Fruit fly (Drosophila melanogaster) whole organism, embryonic: Measurements from ENCODE around the gene Hrb98DE.

Experiments
- BEAF-32 ChIP-seq: fragments of 200-800 bp; sonication (Bioruptor generic); optimal IDR thresholded peaks from 3 replicates; lab custom pipeline; 2017; ENCODE audit warnings: missing biosample characterization, missing genetic modification characterization, mild to moderate bottlenecking, moderate library complexity, missing genetic modification reagents
- CG10209 ChIP-seq: fragments of 200-800 bp; sonication (Bioruptor generic); optimal IDR thresholded peaks from 3 replicates; lab custom pipeline; 2017; ENCODE audit warnings: missing biosample characterization, mild to moderate bottlenecking, missing genetic modification characterization, missing genetic modification reagents
- CG10366 ChIP-seq: fragments of 200-800 bp; sonication (Bioruptor generic); IDR thresholded peaks from 2 replicates; pipeline ENCODE4 v1.3.6; 2022; ENCODE audit warnings: missing biosample characterization, missing genetic modification characterization
- CG10565 ChIP-seq: fragments of 200-800 bp; sonication (Bioruptor generic); optimal IDR thresholded peaks from 3 replicates; lab custom pipeline; 2016; ENCODE audit warnings: missing biosample characterization, mild to moderate bottlenecking, missing genetic modification characterization
- CG10979 ChIP-seq: fragments of 200-800 bp; sonication (Bioruptor generic); optimal IDR thresholded peaks from 2 replicates; lab custom pipeline; 2018; ENCODE audit warnings: missing biosample characterization, mild to moderate bottlenecking, missing genetic modification characterization, moderate library complexity
- CG11723 ChIP-seq: fragments of 200-800 bp; sonication (Bioruptor generic); optimal IDR thresholded peaks from 2 replicates; lab custom pipeline; 2017; ENCODE audit warnings: missing biosample characterization, mild to moderate bottlenecking, missing genetic modification characterization
- CG14441 ChIP-seq: fragments of 200-800 bp; sonication (Bioruptor generic); IDR thresholded peaks from 2 replicates; pipeline ENCODE4 v1.3.6; 2022; ENCODE audit warnings: missing biosample characterization, missing genetic modification characterization
- CG14860 ChIP-seq: fragments of 200-800 bp; sonication (Bioruptor generic); IDR thresholded peaks from 3 replicates; pipeline ENCODE4 v1.3.6; 2022; ENCODE audit warnings: missing biosample characterization, missing genetic modification characterization; ENCODE audit not compliant: partially characterized antibody
- CG18011 ChIP-seq: fragments of 200-800 bp; sonication (Bioruptor generic); optimal IDR thresholded peaks from 2 replicates; lab custom pipeline; 2017; ENCODE audit warnings: missing biosample characterization, missing genetic modification characterization, mild to moderate bottlenecking, moderate library complexity, missing genotype
- CG3407 ChIP-seq: fragments of 200-800 bp; sonication (Bioruptor generic); optimal IDR thresholded peaks from 2 replicates; lab custom pipeline; 2018; ENCODE audit warnings: missing biosample characterization, mild to moderate bottlenecking, missing genetic modification characterization
- CG34376 ChIP-seq: fragments of 200-800 bp; sonication (Bioruptor generic); optimal IDR thresholded peaks from 2 replicates; lab custom pipeline; 2018; ENCODE audit warnings: missing biosample characterization, mild to moderate bottlenecking, missing genetic modification characterization
- CG5953 ChIP-seq: fragments of 200-800 bp; sonication (Bioruptor generic); IDR thresholded peaks from 2 replicates; pipeline ENCODE4 v1.3.6; 2022; ENCODE audit warnings: missing biosample characterization, missing genetic modification characterization
- CG9609 ChIP-seq: fragments of 200-800 bp; sonication (Bioruptor generic); optimal IDR thresholded peaks from 3 replicates; lab custom pipeline; 2016; ENCODE audit warnings: missing biosample characterization, missing genetic modification characterization
- CG9817 ChIP-seq: fragments of 200-800 bp; sonication (Bioruptor generic); optimal IDR thresholded peaks from 2 replicates; lab custom pipeline; 2018; ENCODE audit warnings: missing biosample characterization, mild to moderate bottlenecking, missing genetic modification characterization, moderate library complexity
- Ets65A ChIP-seq: fragments of 200-800 bp; sonication (Bioruptor generic); peaks from one replicate; lab custom pipeline; 2016; ENCODE audit warnings: missing biosample characterization, missing genetic modification characterization
- Hmr ChIP-seq: fragments of 200-800 bp; sonication (Bioruptor generic); optimal IDR thresholded peaks from 3 replicates; lab custom pipeline; 2017; ENCODE audit warnings: mild to moderate bottlenecking, missing biosample characterization, missing genetic modification reagents, missing genetic modification characterization
- Hsf ChIP-seq: fragments of 200-800 bp; sonication (Bioruptor generic); optimal IDR thresholded peaks from 3 replicates; lab custom pipeline; 2016; ENCODE audit warnings: missing biosample characterization, missing genetic modification characterization
- NC2α ChIP-seq: fragments of 200-800 bp; sonication (Bioruptor generic); optimal IDR thresholded peaks from 2 replicates; lab custom pipeline; 2016; ENCODE audit warnings: missing biosample characterization, missing genetic modification characterization
- Rfx ChIP-seq: fragments of 200-800 bp; sonication (Bioruptor generic); IDR thresholded peaks from 2 replicates; pipeline ENCODE4 v1.3.6; 2022; ENCODE audit warnings: missing biosample characterization, missing genetic modification characterization
- Side ChIP-seq: fragments of 200-800 bp; sonication (Bioruptor generic); optimal IDR thresholded peaks from 2 replicates; lab custom pipeline; 2016; ENCODE audit warnings: missing biosample characterization, missing genetic modification characterization
- Tbp ChIP-seq: fragments of >200 bp; optimal IDR thresholded peaks from 2 replicates; lab custom pipeline; 2018; ENCODE audit warnings: missing biosample characterization, missing genetic modification characterization
- Trl ChIP-seq, 3 experiments: fragments of >200 bp in 2 of 3; fragments of 200-800 bp in 1 of 3; sonication (Bioruptor generic) in 1 of 3; optimal IDR thresholded peaks; 2 replicates in 1 of 3; 3 replicates in 2 of 3; lab custom pipeline; 2016 to 2017; ENCODE audit warnings: missing biosample characterization in 1 of 3, missing genetic modification characterization in 1 of 3
- YL-1 ChIP-seq: fragments of 200-800 bp; sonication (Bioruptor generic); optimal IDR thresholded peaks from 3 replicates; lab custom pipeline; 2017; ENCODE audit warnings: missing biosample characterization, mild to moderate bottlenecking, missing genetic modification characterization
- abd-A ChIP-seq: fragments of 200-800 bp; sonication (Bioruptor generic); optimal IDR thresholded peaks from 3 replicates; lab custom pipeline; 2019; ENCODE audit warnings: missing biosample characterization, mild to moderate bottlenecking, missing genetic modification characterization, moderate library complexity
- amos ChIP-seq: fragments of 200-800 bp; sonication (Bioruptor generic); IDR thresholded peaks from 2 replicates; pipeline ENCODE4 v1.3.6; 2022; ENCODE audit warnings: missing biosample characterization, missing genetic modification characterization; ENCODE audit not compliant: partially characterized antibody
- aop ChIP-seq: fragments of 200-800 bp; sonication (Bioruptor generic); IDR thresholded peaks from 2 replicates; pipeline ENCODE4 v1.3.6; 2022; ENCODE audit warnings: missing biosample characterization, missing genetic modification characterization
- az2 ChIP-seq: fragments of 200-800 bp; sonication (Bioruptor generic); optimal IDR thresholded peaks from 3 replicates; lab custom pipeline; 2016; ENCODE audit warnings: missing biosample characterization, missing genetic modification characterization
- bcd ChIP-seq: fragments of 200-800 bp; sonication (Bioruptor generic); optimal IDR thresholded peaks from 2 replicates; lab custom pipeline; 2017; ENCODE audit warnings: missing biosample characterization, mild to moderate bottlenecking, missing genetic modification characterization
- caup ChIP-seq: fragments of 200-800 bp; sonication (Bioruptor generic); optimal IDR thresholded peaks from 3 replicates; lab custom pipeline; 2017; ENCODE audit warnings: missing biosample characterization, mild to moderate bottlenecking, missing genetic modification characterization, moderate library complexity; ENCODE audit not compliant: severe bottlenecking
- cg ChIP-seq: fragments of 200-800 bp; sonication (Bioruptor generic); optimal IDR thresholded peaks from 3 replicates; lab custom pipeline; 2019; ENCODE audit warnings: missing biosample characterization, mild to moderate bottlenecking, missing genetic modification characterization, moderate library complexity
- dan ChIP-seq: fragments of 200-800 bp; sonication (Bioruptor generic); IDR thresholded peaks from 2 replicates; pipeline ENCODE4 v1.3.6; 2022; ENCODE audit warnings: missing biosample characterization, missing genetic modification characterization
- dysf ChIP-seq: fragments of 200-800 bp; sonication (Bioruptor generic); IDR thresholded peaks from 3 replicates; pipeline ENCODE4 v1.3.6; 2022; ENCODE audit warnings: missing biosample characterization, missing genetic modification characterization
- gfzf ChIP-seq: fragments of 200-800 bp; sonication (Bioruptor generic); optimal IDR thresholded peaks from 2 replicates; lab custom pipeline; 2016; ENCODE audit warnings: missing biosample characterization, mild to moderate bottlenecking, missing genetic modification characterization, moderate library complexity
- gt ChIP-seq: fragments of 200-800 bp; sonication (Bioruptor generic); IDR thresholded peaks from 2 replicates; pipeline ENCODE4 v1.3.6; 2022; ENCODE audit warnings: missing biosample characterization, missing genetic modification characterization
- hb ChIP-seq: fragments of 200-800 bp; sonication (Bioruptor generic); IDR thresholded peaks from 3 replicates; pipeline ENCODE4 v1.3.6; 2022; ENCODE audit warnings: missing biosample characterization, missing genetic modification characterization; ENCODE audit not compliant: partially characterized antibody
- insv ChIP-seq, 2 experiments: fragments of 200-800 bp; sonication (Bioruptor generic); optimal IDR thresholded peaks; 3 replicates each; lab custom pipeline; 2016 to 2018; ENCODE audit warnings: missing biosample characterization in 2 of 2, missing genetic modification characterization in 2 of 2
- inv ChIP-seq: fragments of 200-800 bp; sonication (Bioruptor generic); IDR thresholded peaks from 2 replicates; pipeline ENCODE4 v1.3.6; 2022; ENCODE audit warnings: missing biosample characterization, missing genetic modification characterization; ENCODE audit not compliant: partially characterized antibody
- jumu ChIP-seq: fragments of 200-800 bp; sonication (Bioruptor generic); optimal IDR thresholded peaks from 3 replicates; lab custom pipeline; 2016; ENCODE audit warnings: missing biosample characterization, missing genetic modification characterization
- lola ChIP-seq, 3 experiments: fragments of >200 bp in 2 of 3; fragments of 200-800 bp in 1 of 3; sonication (Bioruptor generic) in 1 of 3; optimal IDR thresholded peaks; 2 replicates each; lab custom pipeline; 2017 to 2019; ENCODE audit warnings: missing biosample characterization in 3 of 3, missing genetic modification characterization in 3 of 3, mild to moderate bottlenecking in 1 of 3, moderate library complexity in 1 of 3
- maf-S ChIP-seq: fragments of 200-800 bp; sonication (Bioruptor generic); optimal IDR thresholded peaks from 2 replicates; lab custom pipeline; 2016; ENCODE audit warnings: missing biosample characterization, missing genetic modification characterization
- nau ChIP-seq: fragments of 200-800 bp; sonication (Bioruptor generic); optimal IDR thresholded peaks from 3 replicates; lab custom pipeline; 2017; ENCODE audit warnings: missing biosample characterization, mild to moderate bottlenecking, missing genetic modification characterization, missing genetic modification reagents
- nmo ChIP-seq: fragments of 200-800 bp; sonication (Bioruptor generic); optimal IDR thresholded peaks from 2 replicates; lab custom pipeline; 2018; ENCODE audit warnings: missing biosample characterization, mild to moderate bottlenecking, missing genetic modification characterization, moderate library complexity
- phol ChIP-seq: fragments of 200-800 bp; sonication (Bioruptor generic); optimal IDR thresholded peaks from 3 replicates; lab custom pipeline; 2018; ENCODE audit warnings: missing biosample characterization, mild to moderate bottlenecking, missing genetic modification characterization, moderate library complexity
- pros ChIP-seq: fragments of 200-800 bp; sonication (Bioruptor generic); optimal IDR thresholded peaks from 3 replicates; lab custom pipeline; 2019; ENCODE audit warnings: missing biosample characterization, mild to moderate bottlenecking, missing genetic modification characterization, moderate library complexity
- slp2 ChIP-seq: fragments of 200-800 bp; sonication (Bioruptor generic); optimal IDR thresholded peaks from 2 replicates; lab custom pipeline; 2016; ENCODE audit warnings: missing biosample characterization, missing genetic modification characterization
- sob ChIP-seq: fragments of 200-800 bp; sonication (Bioruptor generic); IDR thresholded peaks from 2 replicates; pipeline ENCODE4 v1.3.6; 2022; ENCODE audit warnings: missing biosample characterization, missing genetic modification characterization
- toy ChIP-seq: fragments of 200-800 bp; sonication (Bioruptor generic); IDR thresholded peaks from 2 replicates; pipeline ENCODE4 v1.3.6; 2022; ENCODE audit warnings: missing biosample characterization, missing genetic modification characterization
- usp ChIP-seq: fragments of >200 bp; optimal IDR thresholded peaks from 2 replicates; lab custom pipeline; 2017; ENCODE audit warnings: missing biosample characterization, missing genetic modification characterization
- wdn ChIP-seq: fragments of 200-800 bp; sonication (Bioruptor generic); IDR thresholded peaks from 2 replicates; pipeline ENCODE4 v1.3.6; 2022; ENCODE audit warnings: missing biosample characterization, missing genetic modification characterization
- yki ChIP-seq: fragments of >200 bp; optimal IDR thresholded peaks from 3 replicates; lab custom pipeline; 2018
- zf30C ChIP-seq: fragments of 200-800 bp; sonication (Bioruptor generic); optimal IDR thresholded peaks from 3 replicates; lab custom pipeline; 2018; ENCODE audit warnings: missing biosample characterization, mild to moderate bottlenecking, missing genetic modification characterization

Hrb98DE gene

DNA sequence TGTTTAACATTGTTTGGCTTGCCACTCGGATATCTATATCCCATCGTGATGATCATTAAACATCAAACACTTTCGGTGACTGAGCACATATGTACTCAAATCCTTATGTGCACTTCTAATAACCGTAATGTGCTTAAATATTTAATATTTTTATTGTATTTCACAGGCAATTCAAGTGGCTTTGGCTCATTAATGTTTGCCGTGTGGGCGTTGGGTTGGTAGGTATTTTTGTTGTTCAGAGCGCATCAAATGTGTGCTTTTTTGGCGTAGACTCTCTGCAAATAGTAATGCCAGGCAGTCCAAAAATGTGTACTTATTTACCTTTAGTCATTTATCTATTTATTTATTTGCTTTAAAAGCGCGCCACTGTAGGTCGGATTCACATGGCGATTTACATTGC is 12.7 kb upstream of the Hrb98DE start (continued):
- peak; percentile 18 for TF ChIP-seq nau (GFP tag; lab: Kevin White, UChicago)
- TF ChIP-seq dan (GFP tag; lab: Robert Waterston, UW), result no peak
- no peak for TF ChIP-seq amos (GFP tag; lab: Robert Waterston, UW)
- peak; percentile 7 for TF ChIP-seq YL-1 (GFP tag; lab: Kevin White, UChicago)
- no peak for TF ChIP-seq zf30C (GFP tag; lab: Kevin White, UChicago)
- TF ChIP-seq slp2 (GFP tag; lab: Kevin White, UChicago), result no peak
- TF ChIP-seq maf-S (GFP tag; lab: Kevin White, UChicago), result no peak
- no peak for TF ChIP-seq CG14441 (GFP tag; lab: Robert Waterston, UW)
- TF ChIP-seq gt (GFP tag; lab: Robert Waterston, UW), result no peak
- TF ChIP-seq CG3407 (GFP tag; lab: Kevin White, UChicago), result no peak
- TF ChIP-seq Side (GFP tag; lab: Kevin White, UChicago), result no peak
- no peak for TF ChIP-seq CG34376 (GFP tag; lab: Kevin White, UChicago)
- TF ChIP-seq hb (GFP tag; lab: Robert Waterston, UW), result no peak
- no peak for TF ChIP-seq CG5953
- no peak for TF ChIP-seq wdn (GFP tag; lab: Robert Waterston, UW)
- no peak for TF ChIP-seq pros
- TF ChIP-seq yki, result no peak
- TF ChIP-seq lola (GFP tag; optimal IDR thresholded peaks at IDR 0.05; lab: Kevin White, UChicago), result no peak
- no peak for TF ChIP-seq CG10565 (GFP tag; lab: Kevin White, UChicago)
- TF ChIP-seq usp (GFP tag; lab: Kevin White, UChicago), result no peak
- TF ChIP-seq bcd (GFP tag; lab: Kevin White, UChicago), result no peak
- no peak for TF ChIP-seq gfzf
- no peak for TF ChIP-seq CG9817
- TF ChIP-seq Tbp (GFP tag; lab: Kevin White, UChicago), result no peak
- no peak for TF ChIP-seq Trl (optimal IDR thresholded peaks at IDR 0.05; lab: Kevin White, UChicago)
- TF ChIP-seq Trl (GFP tag; optimal IDR thresholded peaks at IDR 0.05; lab: Kevin White, UChicago), result no peak
- 0 out of 2 replicates have a peak, but pooled peaks have one; percentile 9 for TF ChIP-seq sob (GFP tag; lab: Robert Waterston, UW)
- TF ChIP-seq CG18011, result no peak
- TF ChIP-seq CG10209 (GFP tag; lab: Kevin White, UChicago), result peak; percentile 50
- no peak for TF ChIP-seq az2 (GFP tag; lab: Kevin White, UChicago)
- TF ChIP-seq toy (GFP tag; lab: Robert Waterston, UW), result no peak
- no peak for TF ChIP-seq abd-A (tag; lab: Kevin White, UChicago)
- no peak for TF ChIP-seq insv (GFP tag; optimal IDR thresholded peaks at IDR 0.05; lab: Kevin White, UChicago)
- no peak for TF ChIP-seq BEAF-32 (GFP tag; lab: Kevin White, UChicago)
- peak; percentile 13 for TF ChIP-seq caup (GFP tag; lab: Kevin White, UChicago)
- TF ChIP-seq nmo (GFP tag; lab: Kevin White, UChicago), result peak; percentile 3
- TF ChIP-seq aop, result no peak
- TF ChIP-seq Hsf, result no peak
- no peak for TF ChIP-seq Ets65A (GFP tag; lab: Kevin White, UChicago)
- no peak for TF ChIP-seq NC2α (GFP tag; lab: Kevin White, UChicago)
- no peak for TF ChIP-seq CG9609 (GFP tag; lab: Kevin White, UChicago)
- no peak for TF ChIP-seq CG11723 (GFP tag; lab: Kevin White, UChicago)
- TF ChIP-seq CG10979 (tag; lab: Kevin White, UChicago), result no peak
- TF ChIP-seq dysf (GFP tag; lab: Robert Waterston, UW), result no peak
- TF ChIP-seq Hmr (GFP tag; lab: Kevin White, UChicago), result peak; percentile 46
- TF ChIP-seq cg (GFP tag; lab: Kevin White, UChicago), result no peak
- no peak for TF ChIP-seq phol
- no peak for TF ChIP-seq CG10366 (GFP tag; lab: Robert Waterston, UW)
- 0 out of 2 replicates have a peak, but pooled peaks have one; percentile 6 for TF ChIP-seq Rfx (GFP tag; lab: Robert Waterston, UW)
- no peak for TF ChIP-seq jumu
- TF ChIP-seq CG14860 (GFP tag; lab: Robert Waterston, UW), result no peak
- TF ChIP-seq inv, result no peak
